Worm (Caenorhabditis elegans) whole organism, L4 larva: ENCODE results near the gene let-716.

Experiments
- F10B5.3 ChIP-seq: sonication (generic microtip); optimal IDR thresholded peaks from 2 replicates; lab custom pipeline; 2016; ENCODE audit warnings: mild to moderate bottlenecking, missing genetic modification characterization, missing compliant biosample characterization
- F44E2.7 ChIP-seq: fragments of 200-800 bp; sonication (Bioruptor generic); IDR thresholded peaks from 2 replicates; pipeline ENCODE4 v2.1.2; 2022; ENCODE audit warnings: missing genetic modification characterization, missing compliant biosample characterization
- R02D3.7 ChIP-seq: fragments of 150-350 bp; sonication (generic microtip); optimal IDR thresholded peaks from 3 replicates; lab custom pipeline; 2014; ENCODE audit warnings: missing biosample characterization, missing genetic modification characterization
- Y5F2A.4 ChIP-seq: fragments of 200-800 bp; sonication (Bioruptor generic); optimal IDR thresholded peaks from 2 replicates; lab custom pipeline; 2018; ENCODE audit warnings: mild to moderate bottlenecking, missing genetic modification characterization, missing compliant biosample characterization
- aha-1 ChIP-seq: fragments of 150-350 bp; peaks from one replicate; lab custom pipeline; 2014; ENCODE audit warnings: missing biosample characterization, missing genetic modification characterization
- aly-2 ChIP-seq: sonication (generic microtip); optimal IDR thresholded peaks from 2 replicates; lab custom pipeline; 2018; ENCODE audit warnings: missing biosample characterization, missing genetic modification characterization
- ama-1 ChIP-seq: fragments of 150-350 bp; optimal IDR thresholded peaks from 2 replicates; lab custom pipeline; 2014; ENCODE audit warnings: inconsistent platforms, mixed read lengths
- attf-4 ChIP-seq: sonication (generic microtip); optimal IDR thresholded peaks from 3 replicates; lab custom pipeline; 2017; ENCODE audit warnings: missing biosample characterization, missing genetic modification characterization
- ceh-20 ChIP-seq: fragments of 200-800 bp; sonication (Bioruptor generic); IDR thresholded peaks from 2 replicates; pipeline ENCODE4 v1.3.6; 2022; ENCODE audit warnings: missing genetic modification reagents, missing genetic modification characterization, missing compliant biosample characterization
- ceh-32 ChIP-seq: sonication (generic microtip); optimal IDR thresholded peaks from 2 replicates; lab custom pipeline; 2016; ENCODE audit warnings: mild to moderate bottlenecking, missing genetic modification characterization, missing compliant biosample characterization; ENCODE audit not compliant: poor library complexity
- ceh-62 ChIP-seq: sonication (generic microtip); optimal IDR thresholded peaks from 2 replicates; lab custom pipeline; 2017; ENCODE audit warnings: missing biosample characterization, missing genetic modification characterization
- ceh-82 ChIP-seq: sonication (generic microtip); optimal IDR thresholded peaks from 2 replicates; lab custom pipeline; 2017; ENCODE audit warnings: missing biosample characterization, missing genetic modification characterization
- ces-1 ChIP-seq: fragments of 150-350 bp; sonication (generic microtip); optimal IDR thresholded peaks from 4 replicates; lab custom pipeline; 2014; ENCODE audit warnings: missing biosample characterization, missing genetic modification reagents, missing genetic modification characterization
- cey-2 ChIP-seq: sonication (generic microtip); optimal IDR thresholded peaks from 3 replicates; lab custom pipeline; 2017; ENCODE audit warnings: missing genetic modification characterization, mild to moderate bottlenecking, missing compliant biosample characterization, antibody characterized with exemption, borderline replicate concordance; ENCODE audit not compliant: insufficient read depth
- ctbp-1 ChIP-seq: fragments of 200-800 bp; sonication (Bioruptor generic); IDR thresholded peaks from 2 replicates; pipeline ENCODE4 v1.3.6; 2022; ENCODE audit warnings: missing genetic modification reagents, missing genetic modification characterization, missing compliant biosample characterization
- daf-16 ChIP-seq, 3 experiments: sonication (generic microtip); optimal IDR thresholded peaks; 2 replicates each; lab custom pipeline; 2016 to 2017; ENCODE audit warnings: missing genetic modification characterization in 3 of 3, missing genetic modification reagents in 3 of 3, mild to moderate bottlenecking in 2 of 3, missing compliant biosample characterization in 2 of 3, missing biosample characterization in 1 of 3, moderate library complexity in 1 of 3
- daf-19 ChIP-seq: fragments of 200-800 bp; sonication (Bioruptor generic); conservative IDR thresholded peaks from 2 replicates; pipeline ENCODE4 v1.3.6; 2022; ENCODE audit warnings: missing genetic modification characterization, missing compliant biosample characterization
- dmd-9 ChIP-seq: fragments of 200-800 bp; sonication (Bioruptor generic); IDR thresholded peaks from 2 replicates; pipeline ENCODE4 v1.3.6; 2022; ENCODE audit warnings: missing genetic modification reagents, missing genetic modification characterization, missing compliant biosample characterization
- duxl-1 ChIP-seq: sonication (generic microtip); optimal IDR thresholded peaks from 2 replicates; lab custom pipeline; 2016; ENCODE audit warnings: mild to moderate bottlenecking, missing genetic modification characterization, moderate library complexity, missing compliant biosample characterization; ENCODE audit not compliant: poor library complexity
- fos-1 ChIP-seq: fragments of 150-350 bp; optimal IDR thresholded peaks from 2 replicates; lab custom pipeline; 2014; ENCODE audit warnings: missing biosample characterization, missing genetic modification characterization
- hlh-11 ChIP-seq: fragments of 200-800 bp; sonication (Bioruptor generic); optimal IDR thresholded peaks from 2 replicates; lab custom pipeline; 2018; ENCODE audit warnings: mild to moderate bottlenecking, missing genetic modification characterization, missing compliant biosample characterization
- hmg-1.1 ChIP-seq: fragments of 200-800 bp; sonication (Bioruptor generic); IDR thresholded peaks from 2 replicates; pipeline ENCODE4 v1.3.6; 2022; ENCODE audit warnings: missing genetic modification reagents, missing genetic modification characterization, missing compliant biosample characterization
- lin-1 ChIP-seq: fragments of 200-800 bp; sonication (Bioruptor generic); IDR thresholded peaks from 2 replicates; pipeline ENCODE4 v1.3.6; 2022; ENCODE audit warnings: missing genetic modification reagents, missing genetic modification characterization, missing compliant biosample characterization
- lin-13 ChIP-seq: fragments of 150-350 bp; optimal IDR thresholded peaks from 2 replicates; lab custom pipeline; 2014; ENCODE audit warnings: missing biosample characterization, missing genetic modification reagents, missing genetic modification characterization
- lin-38 ChIP-seq: fragments of 200-800 bp; sonication (Bioruptor generic); IDR thresholded peaks from 2 replicates; pipeline ENCODE4 v1.3.6; 2022; ENCODE audit warnings: missing genetic modification reagents, missing genetic modification characterization, missing compliant biosample characterization
- lin-39 ChIP-seq: fragments of 150-350 bp; optimal IDR thresholded peaks from 2 replicates; lab custom pipeline; 2014; ENCODE audit warnings: missing biosample characterization, missing genetic modification reagents, missing genetic modification characterization
- lir-3 ChIP-seq: sonication (generic microtip); optimal IDR thresholded peaks from 2 replicates; lab custom pipeline; 2016; ENCODE audit warnings: mild to moderate bottlenecking, missing genetic modification characterization, missing compliant biosample characterization
- mxl-3 ChIP-seq: fragments of 200-800 bp; sonication (Bioruptor generic); optimal IDR thresholded peaks from 2 replicates; lab custom pipeline; 2018; ENCODE audit warnings: mild to moderate bottlenecking, missing genetic modification characterization, missing compliant biosample characterization
- nhr-11 ChIP-seq: fragments of 150-350 bp; optimal IDR thresholded peaks from 2 replicates; lab custom pipeline; 2014; ENCODE audit warnings: missing biosample characterization, missing genetic modification characterization
- nhr-111 ChIP-seq: fragments of 200-800 bp; sonication (Bioruptor generic); optimal IDR thresholded peaks from 2 replicates; lab custom pipeline; 2018; ENCODE audit warnings: mild to moderate bottlenecking, missing genetic modification characterization, missing compliant biosample characterization
- nhr-237 ChIP-seq: sonication (generic microtip); optimal IDR thresholded peaks from 2 replicates; lab custom pipeline; 2017; ENCODE audit warnings: missing biosample characterization, missing genetic modification characterization
- nhr-42 ChIP-seq: fragments of 200-800 bp; sonication (Bioruptor generic); IDR thresholded peaks from 2 replicates; pipeline ENCODE4 v1.3.6; 2022; ENCODE audit warnings: missing genetic modification characterization, missing compliant biosample characterization
- nhr-48 ChIP-seq: sonication (generic microtip); optimal IDR thresholded peaks from 2 replicates; lab custom pipeline; 2016; ENCODE audit warnings: mild to moderate bottlenecking, missing genetic modification characterization, missing compliant biosample characterization
- nhr-6 ChIP-seq: fragments of 150-350 bp; optimal IDR thresholded peaks from 2 replicates; lab custom pipeline; 2014; ENCODE audit warnings: missing biosample characterization, missing genetic modification characterization
- nhr-76 ChIP-seq: fragments of 150-350 bp; optimal IDR thresholded peaks from 2 replicates; lab custom pipeline; 2014; ENCODE audit warnings: missing biosample characterization, missing genetic modification characterization
- nhr-77 ChIP-seq: fragments of 150-350 bp; optimal IDR thresholded peaks from 2 replicates; lab custom pipeline; 2014; ENCODE audit warnings: missing biosample characterization, missing genetic modification characterization
- pha-4 ChIP-seq, 2 experiments: fragments of 150-350 bp in 1 of 2; fragments of 200-800 bp in 1 of 2; sonication (Bioruptor generic) in 1 of 2; IDR thresholded peaks in 1 of 2; optimal IDR thresholded peaks in 1 of 2; 2 replicates each; pipeline versions ENCODE4 v1.3.6 to Lab custom; 2014 to 2022; ENCODE audit warnings: missing genetic modification characterization in 2 of 2, missing genetic modification reagents in 2 of 2, missing biosample characterization in 1 of 2, missing compliant biosample characterization in 1 of 2
- php-3 ChIP-seq: fragments of 200-800 bp; sonication (Bioruptor generic); IDR thresholded peaks from 2 replicates; pipeline ENCODE4 v1.3.6; 2022; ENCODE audit warnings: missing genetic modification reagents, missing genetic modification characterization, missing compliant biosample characterization
- rbr-2 ChIP-seq: sonication (generic microtip); optimal IDR thresholded peaks from 2 replicates; lab custom pipeline; 2016; ENCODE audit warnings: missing genotype, missing genetic modification characterization, missing compliant biosample characterization
- saeg-2 ChIP-seq: fragments of 200-800 bp; sonication (Bioruptor generic); IDR thresholded peaks from 2 replicates; pipeline ENCODE4 v1.3.6; 2022; ENCODE audit warnings: missing genetic modification reagents, missing genetic modification characterization, missing compliant biosample characterization
- sdz-12 ChIP-seq: fragments of 200-800 bp; sonication (Bioruptor generic); optimal IDR thresholded peaks from 2 replicates; lab custom pipeline; 2018; ENCODE audit warnings: mild to moderate bottlenecking, missing genetic modification characterization, missing compliant biosample characterization
- set-16 ChIP-seq: fragments of 200-800 bp; sonication (Bioruptor generic); IDR thresholded peaks from 2 replicates; pipeline ENCODE4 v1.3.6; 2022; ENCODE audit warnings: missing genetic modification reagents, missing genetic modification characterization, missing compliant biosample characterization
- skn-1 ChIP-seq: fragments of 150-350 bp; optimal IDR thresholded peaks from 2 replicates; lab custom pipeline; 2014; ENCODE audit warnings: missing biosample characterization, missing genetic modification characterization
- snpc-4 ChIP-seq: fragments of 150-350 bp; optimal IDR thresholded peaks from 2 replicates; lab custom pipeline; 2014; ENCODE audit warnings: missing biosample characterization, missing genetic modification characterization
- spr-3 ChIP-seq: fragments of 200-800 bp; sonication (Bioruptor generic); optimal IDR thresholded peaks from 2 replicates; lab custom pipeline; 2018; ENCODE audit warnings: mild to moderate bottlenecking, missing genetic modification characterization, missing compliant biosample characterization
- vab-7 ChIP-seq: fragments of 200-800 bp; sonication (Bioruptor generic); IDR thresholded peaks from 2 replicates; pipeline ENCODE4 v1.3.6; 2022; ENCODE audit warnings: missing genetic modification reagents, missing genetic modification characterization, missing compliant biosample characterization
- zfp-2 ChIP-seq: sonication (generic microtip); optimal IDR thresholded peaks from 2 replicates; lab custom pipeline; 2016; ENCODE audit warnings: mild to moderate bottlenecking, missing genetic modification characterization, missing compliant biosample characterization
- zip-2 ChIP-seq: fragments of 150-350 bp; optimal IDR thresholded peaks from 2 replicates; lab custom pipeline; 2014; ENCODE audit warnings: missing biosample characterization, missing genetic modification characterization

The let-716 gene

DNA sequence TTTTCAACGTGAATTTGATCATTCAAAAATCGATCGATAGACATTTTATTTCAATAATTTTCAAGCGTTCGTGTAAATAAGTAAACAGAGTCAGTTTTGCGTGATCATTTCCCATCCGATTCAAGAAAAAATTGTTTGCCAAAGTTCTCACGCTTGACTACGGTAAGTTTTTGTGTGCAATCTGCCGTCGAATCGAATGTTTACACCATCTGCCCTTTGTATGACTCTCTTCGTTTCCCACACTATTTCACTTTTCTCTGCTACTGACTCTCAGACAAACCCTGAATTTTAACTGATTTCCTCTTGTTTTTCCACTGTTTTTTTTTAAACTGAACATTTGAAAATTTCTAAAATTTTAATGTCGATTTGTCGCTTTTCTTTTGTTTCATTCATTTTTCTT is 38.6 kb upstream of the let-716 start (continued):
- no peak for TF ChIP-seq vab-7 (GFP tag; lab: Robert Waterston, UW)
- no peak for TF ChIP-seq ctbp-1 (GFP tag; lab: Robert Waterston, UW)
- no peak for TF ChIP-seq snpc-4 (tag; lab: Kevin White, UChicago)
- TF ChIP-seq R02D3.7 (tag; lab: Kevin White, UChicago): no peak
- peak; percentile 25 for TF ChIP-seq ama-1 (lab: Kevin White, UChicago)
- TF ChIP-seq fos-1: no peak
- peak; percentile 85 for TF ChIP-seq lin-13 (GFP tag; lab: Kevin White, UChicago)
- TF ChIP-seq aha-1 (tag; lab: Kevin White, UChicago): peak; percentile 99
- TF ChIP-seq spr-3: no peak
- peak; percentile 6 for TF ChIP-seq nhr-48 (tag; lab: Kevin White, UChicago)
- TF ChIP-seq attf-4 (tag; lab: Kevin White, UChicago): no peak
- TF ChIP-seq daf-19 (GFP tag; lab: Robert Waterston, UW): no peak
- no peak for TF ChIP-seq saeg-2 (GFP tag; lab: Robert Waterston, UW)
- TF ChIP-seq Y5F2A.4 (GFP tag; lab: Kevin White, UChicago): no peak
- no peak for TF ChIP-seq cey-2
- peak; percentile 73 for TF ChIP-seq hlh-11
- no peak for TF ChIP-seq skn-1 (tag; lab: Kevin White, UChicago)
- TF ChIP-seq rbr-2 (tag; lab: Kevin White, UChicago): peak; percentile 63
- no peak for TF ChIP-seq F10B5.3 (tag; lab: Kevin White, UChicago)
- peak; percentile 45 for TF ChIP-seq nhr-6 (tag; lab: Kevin White, UChicago)
- TF ChIP-seq, all 104 proteins: peak for 44

- no peak for TF ChIP-seq daf-16 (GFP tag; optimal IDR thresholded peaks at IDR 0.05; lab: Kevin White, UChicago)
- TF ChIP-seq daf-16 (tag; optimal IDR thresholded peaks at IDR 0.05; lab: Kevin White, UChicago): peak; percentile 87
- no peak for TF ChIP-seq php-3 (GFP tag; lab: Robert Waterston, UW)
- no peak for TF ChIP-seq dmd-9 (GFP tag; lab: Robert Waterston, UW)
- no peak for TF ChIP-seq pha-4 (GFP tag; IDR thresholded peaks at IDR 0.05; lab: Robert Waterston, UW)
- TF ChIP-seq pha-4 (tag; optimal IDR thresholded peaks at IDR 0.05; lab: Kevin White, UChicago): peak; percentile 8
- TF ChIP-seq aha-1 (tag; lab: Kevin White, UChicago): peak; percentile 2
- no peak for TF ChIP-seq vab-7 (GFP tag; lab: Robert Waterston, UW)
- no peak for TF ChIP-seq F10B5.3 (tag; lab: Kevin White, UChicago)
- no peak for TF ChIP-seq lin-1
- no peak for TF ChIP-seq nhr-237 (tag; lab: Kevin White, UChicago)
- no peak for TF ChIP-seq nhr-11
- TF ChIP-seq lir-3: no peak
- TF ChIP-seq nhr-76: no peak
- TF ChIP-seq nhr-42 (GFP tag; lab: Robert Waterston, UW): no peak
- no peak for TF ChIP-seq hmg-1.1 (GFP tag; lab: Robert Waterston, UW)
- no peak for TF ChIP-seq ceh-62
- no peak for TF ChIP-seq R02D3.7 (tag; lab: Kevin White, UChicago)
- TF ChIP-seq ceh-32: no peak
- TF ChIP-seq, all 104 proteins: peak for 3
Measured at ce11 chrIII:6345968-6346498, 37.3 kb upstream of the let-716 start, which contains the start of the genes trmt-10C.2 and C56G2.22. Gene trmt-10C.2 (plus strand): TSS chrIII:6346281. Gene C56G2.22 (plus strand): TSS chrIII:6346448.

DNA sequence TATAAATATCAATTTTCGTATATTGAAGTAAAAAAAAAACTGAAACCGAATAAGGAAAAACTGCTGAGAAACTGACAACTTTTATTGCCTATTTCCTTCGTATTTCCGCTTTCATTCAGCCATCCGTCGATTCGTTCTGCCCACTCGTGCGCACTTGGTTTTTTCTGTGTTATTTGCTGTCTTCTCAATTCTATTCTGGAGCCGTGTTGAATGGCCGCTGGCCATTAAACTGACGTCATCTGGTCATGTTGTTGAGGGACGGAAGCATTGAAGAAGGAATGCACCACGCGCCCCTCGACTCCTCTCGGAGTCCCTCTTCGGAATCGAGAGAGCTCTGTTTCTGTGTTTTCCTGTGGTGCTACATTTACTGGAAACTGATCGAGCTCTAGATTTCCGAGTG is 34.8 kb upstream of the let-716 start:
- TF ChIP-seq ceh-82 (tag; lab: Kevin White, UChicago) (no peak), duxl-1 (no peak), zip-2 (no peak), ces-1 (GFP tag; lab: Kevin White, UChicago) (no peak), aly-2 (no peak), lin-38 (GFP tag; lab: Robert Waterston, UW) (no peak), pha-4 (GFP tag; IDR thresholded peaks at IDR 0.05; lab: Robert Waterston, UW) (no peak), pha-4 (tag; optimal IDR thresholded peaks at IDR 0.05; lab: Kevin White, UChicago) (no peak), nhr-111 (GFP tag; lab: Kevin White, UChicago) (no peak), lin-39 (tag; lab: Kevin White, UChicago) (no peak), F44E2.7 (GFP tag; lab: Robert Waterston, UW) (no peak), set-16 (GFP tag; lab: Robert Waterston, UW) (peak; percentile 35; the same call in 1 of the 2 replicates), mxl-3 (GFP tag; lab: Kevin White, UChicago) (no peak), nhr-237 (tag; lab: Kevin White, UChicago) (no peak), zfp-2 (tag; lab: Kevin White, UChicago) (no peak), ceh-20 (GFP tag; lab: Robert Waterston, UW) (no peak), nhr-77 (tag; lab: Kevin White, UChicago) (no peak), nhr-48 (tag; lab: Kevin White, UChicago) (peak; percentile 5), dmd-9 (GFP tag; lab: Robert Waterston, UW) (no peak), Y5F2A.4 (GFP tag; lab: Kevin White, UChicago) (no peak), sdz-12 (GFP tag; lab: Kevin White, UChicago) (no peak)
